Fruit fly (Drosophila melanogaster) Kc167 (cell line): ENCODE measurements around the gene Agpat3.

ENCODE experiments used
- Myc ChIP-seq: fragments of >200 bp; optimal IDR thresholded peaks from 2 replicates; lab custom pipeline; 2017; ENCODE audit warnings: missing external identifiers
- Sin3A ChIP-seq: fragments of >200 bp; optimal IDR thresholded peaks from 2 replicates; lab custom pipeline; 2018; ENCODE audit warnings: missing external identifiers
- h ChIP-seq: fragments of >200 bp; optimal IDR thresholded peaks from 3 replicates; lab custom pipeline; 2018; ENCODE audit warnings: missing external identifiers
- insv ChIP-seq: fragments of >200 bp; optimal IDR thresholded peaks from 3 replicates; lab custom pipeline; 2018; ENCODE audit warnings: missing external identifiers
- psq ChIP-seq: fragments of >200 bp; optimal IDR thresholded peaks from 2 replicates; lab custom pipeline; 2017; ENCODE audit warnings: missing external identifiers
- ttk ChIP-seq: sonication (Bioruptor generic); optimal IDR thresholded peaks from 2 replicates; lab custom pipeline; 2017; ENCODE audit warnings: missing external identifiers

Gene Agpat3

dm6 chr3L:16408609-16409439, 23.1 kb upstream of the Agpat3 start:
- TF ChIP-seq h (no peak), Sin3A (lab: Kevin White, UChicago) (no peak), ttk (lab: Kevin White, UChicago) (no peak), insv (lab: Kevin White, UChicago) (no peak), Myc (lab: Kevin White, UChicago) (no peak)

DNA sequence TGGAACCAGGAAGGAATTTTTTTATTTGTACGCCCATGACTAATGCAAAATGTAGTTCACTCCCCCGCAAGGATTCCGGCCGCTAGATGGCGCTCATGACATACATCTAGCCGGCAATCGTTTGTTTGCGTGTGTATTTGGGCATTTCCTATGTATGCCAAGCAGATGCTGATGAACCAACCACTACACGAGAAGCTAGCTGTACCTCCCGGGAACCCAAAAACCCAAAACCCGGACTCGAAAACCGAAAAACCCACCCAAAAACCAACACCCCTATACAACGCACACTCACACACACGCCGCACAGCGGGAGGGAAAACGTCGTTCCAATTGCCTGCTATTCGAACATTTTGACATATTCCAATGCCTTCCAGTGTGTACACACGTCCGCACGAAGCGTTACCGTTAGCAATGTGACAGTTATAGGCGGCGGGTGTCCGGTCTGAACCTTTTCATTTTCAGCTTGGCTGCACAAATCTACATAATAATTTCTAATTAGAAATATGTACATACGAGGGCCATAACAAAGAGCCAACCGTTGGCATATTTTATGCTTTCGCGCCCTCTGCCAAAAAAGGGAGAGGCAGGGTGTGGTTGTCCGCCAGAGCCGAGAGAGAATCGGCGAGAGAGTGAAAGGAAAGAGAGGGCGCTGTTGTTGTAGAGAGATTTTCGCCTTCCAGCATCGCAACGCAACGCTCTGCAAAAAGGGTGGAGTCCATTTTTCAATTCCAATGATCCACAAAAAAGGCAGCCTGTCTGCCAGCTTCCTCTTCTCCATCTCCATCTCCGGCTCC, 22.3 kb upstream of the Agpat3 start:
- TF ChIP-seq h (no peak), ttk (lab: Kevin White, UChicago) (no peak), Sin3A (lab: Kevin White, UChicago) (no peak), insv (lab: Kevin White, UChicago) (no peak), Myc (lab: Kevin White, UChicago) (no peak), psq (lab: Kevin White, UChicago) (no peak)

DNA sequence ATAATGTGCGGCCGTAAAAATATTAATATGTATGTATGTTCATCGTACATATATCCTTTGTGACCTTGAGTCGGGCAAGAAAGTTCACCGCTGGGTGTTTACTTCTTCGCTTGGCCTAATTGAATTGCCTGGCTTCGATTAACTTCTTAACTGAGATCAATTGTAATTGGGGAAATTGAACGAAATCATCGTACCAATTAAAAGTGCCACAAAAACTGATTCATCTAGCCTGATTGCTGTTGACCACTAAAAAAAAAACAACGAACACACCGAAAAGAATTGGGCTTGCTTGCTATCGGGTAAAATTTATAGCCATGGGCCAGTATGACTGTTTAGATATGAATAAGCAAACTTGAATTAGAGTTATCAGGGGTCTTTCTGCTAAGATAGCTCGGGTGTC, 16.5 kb upstream of the Agpat3 start:
- TF ChIP-seq ttk (lab: Kevin White, UChicago) = no peak
- TF ChIP-seq h = no peak
- no peak for TF ChIP-seq insv (lab: Kevin White, UChicago)
- no peak for TF ChIP-seq psq (lab: Kevin White, UChicago)
- no peak for TF ChIP-seq Myc (lab: Kevin White, UChicago)
- no peak for TF ChIP-seq Sin3A (lab: Kevin White, UChicago)

DNA sequence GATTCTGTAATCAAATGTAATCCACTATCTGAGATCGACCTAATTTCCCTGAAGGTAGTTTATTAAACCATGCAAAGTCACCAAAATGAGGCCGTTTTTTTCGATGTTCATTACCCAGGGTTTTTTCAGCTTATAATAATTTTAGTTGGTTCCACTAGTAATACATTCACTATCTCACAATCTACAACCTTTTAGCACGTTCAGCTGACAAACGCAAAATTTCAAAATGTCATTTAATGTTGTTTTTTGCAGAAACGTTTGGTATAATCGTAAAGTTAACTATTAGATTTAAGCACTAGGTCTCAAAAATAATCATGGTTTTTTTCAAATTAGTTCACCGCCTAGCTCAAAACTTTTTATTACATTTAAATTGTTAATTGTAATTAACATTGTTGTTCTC, 14.4 kb upstream of the Agpat3 start, which contains the start of gene CG44836:
TSS of gene CG44836 (minus strand) at position 101 of the 400 bp plus-strand sequence.
- no peak for TF ChIP-seq psq (lab: Kevin White, UChicago)

DNA sequence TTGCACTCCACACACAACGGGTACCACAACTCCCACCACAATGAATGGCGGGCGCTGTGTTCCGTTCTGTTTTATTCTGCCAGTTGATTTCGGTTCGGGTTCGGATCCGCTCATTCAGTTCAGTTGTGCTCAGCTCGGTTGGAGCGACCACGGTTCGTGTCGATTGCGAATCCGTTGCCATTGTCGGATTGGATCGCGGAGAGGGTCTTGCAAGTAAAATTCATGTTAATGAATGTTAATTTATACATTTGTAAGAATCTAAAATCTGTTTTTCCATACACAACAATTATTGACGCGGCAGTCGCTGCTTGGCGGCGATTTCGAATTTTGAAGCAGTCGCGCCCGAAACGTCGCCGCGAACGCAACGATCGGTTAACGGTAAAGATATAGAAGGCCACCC, 8.7 kb upstream of the Agpat3 start, which contains the start of gene Gagr:
TSS of gene Gagr (plus strand) at position 81 of the 400 bp plus-strand sequence.
- no peak for TF ChIP-seq h
- TF ChIP-seq Myc (lab: Kevin White, UChicago) = no peak
- TF ChIP-seq Sin3A (lab: Kevin White, UChicago) = no peak
- TF ChIP-seq ttk (lab: Kevin White, UChicago) = no peak
- no peak for TF ChIP-seq insv (lab: Kevin White, UChicago)
- TF ChIP-seq psq (lab: Kevin White, UChicago) = no peak

- TF ChIP-seq h (no peak), Sin3A (lab: Kevin White, UChicago) (no peak), ttk (lab: Kevin White, UChicago) (no peak), psq (lab: Kevin White, UChicago) (no peak), Myc (lab: Kevin White, UChicago) (no peak), insv (lab: Kevin White, UChicago) (no peak)
These were observed 7.9 kb upstream of the Agpat3 start for dm6 chr3L:16393700-16394099.

- no peak for TF ChIP-seq Myc (lab: Kevin White, UChicago)
- TF ChIP-seq insv (lab: Kevin White, UChicago) = no peak
- TF ChIP-seq ttk (lab: Kevin White, UChicago) = no peak
- no peak for TF ChIP-seq Sin3A (lab: Kevin White, UChicago)
These were observed 7.1 kb upstream of the Agpat3 start for dm6 chr3L:16392874-16393273.

- TF ChIP-seq h = no peak
- TF ChIP-seq Myc (lab: Kevin White, UChicago) = no peak
- TF ChIP-seq psq (lab: Kevin White, UChicago) = no peak
- TF ChIP-seq insv (lab: Kevin White, UChicago) = no peak
These were observed 6.5 kb upstream of the Agpat3 start for dm6 chr3L:16392203-16392800.

dm6 chr3L:16391257-16391656, 5.5 kb upstream of the Agpat3 start:
- no peak for TF ChIP-seq ttk (lab: Kevin White, UChicago)
- TF ChIP-seq Sin3A (lab: Kevin White, UChicago) = no peak
- no peak for TF ChIP-seq insv (lab: Kevin White, UChicago)
- no peak for TF ChIP-seq h
- TF ChIP-seq Myc (lab: Kevin White, UChicago) = no peak
- TF ChIP-seq psq (lab: Kevin White, UChicago) = no peak

dm6 chr3L:16390793-16391192, 5.0 kb upstream of the Agpat3 start:
- TF ChIP-seq psq (lab: Kevin White, UChicago) (no peak), h (no peak)

DNA sequence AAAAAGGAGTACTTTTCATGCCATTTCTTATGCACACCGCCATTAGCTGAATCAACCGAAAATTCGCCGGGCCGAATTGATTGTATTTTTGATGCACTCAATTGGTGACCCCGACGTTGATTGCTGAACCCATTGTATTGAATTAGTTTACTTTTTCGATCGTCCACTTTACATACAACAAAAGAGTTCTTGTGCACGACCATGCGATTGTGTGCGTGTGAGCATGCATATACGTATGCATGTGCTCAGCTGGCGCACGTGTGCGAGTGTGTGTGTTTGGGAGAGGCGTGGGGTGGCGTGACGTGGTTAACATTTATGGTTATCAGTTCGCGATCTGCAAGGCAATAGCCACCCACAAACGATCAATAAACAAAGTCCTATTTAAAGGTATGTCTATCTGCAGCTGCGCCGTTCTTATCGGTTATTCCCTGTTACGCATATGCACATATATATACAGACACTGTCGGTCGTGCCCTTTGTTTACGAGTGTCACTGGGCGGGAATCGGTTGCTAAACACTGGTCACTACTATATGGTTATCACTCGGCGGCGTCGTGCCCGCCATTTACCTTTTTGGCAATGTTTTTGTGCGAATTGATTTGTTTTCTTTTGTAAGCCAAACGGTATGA, 391 bp downstream of the Agpat3 start:
- TF ChIP-seq psq (lab: Kevin White, UChicago) = no peak
